Fruit fly (Drosophila melanogaster) whole organism, embryonic: ENCODE results near the gene mat.

Source experiments
- Adf1 ChIP-seq: fragments of 200-800 bp; sonication (Bioruptor generic); IDR thresholded peaks from 2 replicates; pipeline ENCODE4 v1.3.6; 2022; ENCODE audit warnings: missing biosample characterization, missing genetic modification characterization
- Atf-2 ChIP-seq: fragments of 200-800 bp; sonication (Bioruptor generic); optimal IDR thresholded peaks from 2 replicates; lab custom pipeline; 2016; ENCODE audit warnings: missing biosample characterization, missing genetic modification characterization
- Awh ChIP-seq: fragments of 200-800 bp; sonication (Bioruptor generic); IDR thresholded peaks from 2 replicates; pipeline ENCODE4, ENCODE4 v1.3.6; 2022; ENCODE audit warnings: missing biosample characterization, missing genetic modification characterization
- CG10543 ChIP-seq: fragments of 200-800 bp; sonication (Bioruptor generic); optimal IDR thresholded peaks from 3 replicates; lab custom pipeline; 2017; ENCODE audit warnings: missing biosample characterization, mild to moderate bottlenecking, missing genetic modification characterization, moderate library complexity
- CG10565 ChIP-seq: fragments of 200-800 bp; sonication (Bioruptor generic); optimal IDR thresholded peaks from 3 replicates; lab custom pipeline; 2016; ENCODE audit warnings: missing biosample characterization, mild to moderate bottlenecking, missing genetic modification characterization
- CG11456 ChIP-seq: fragments of 200-800 bp; sonication (Bioruptor generic); IDR thresholded peaks from 3 replicates; pipeline ENCODE4 v1.3.6; 2022; ENCODE audit warnings: missing biosample characterization, missing genetic modification characterization
- CG13287 ChIP-seq: fragments of 200-800 bp; sonication (Bioruptor generic); IDR thresholded peaks from 2 replicates; pipeline ENCODE4 v1.3.6; 2022; ENCODE audit warnings: missing biosample characterization, missing genetic modification characterization; ENCODE audit not compliant: partially characterized antibody
- CG1529 ChIP-seq: fragments of 200-800 bp; sonication (Bioruptor generic); optimal IDR thresholded peaks from 3 replicates; lab custom pipeline; 2018; ENCODE audit warnings: missing biosample characterization, missing genetic modification characterization
- CG16863 ChIP-seq: fragments of 200-800 bp; sonication (Bioruptor generic); optimal IDR thresholded peaks from 3 replicates; lab custom pipeline; 2016; ENCODE audit warnings: missing biosample characterization, missing genetic modification characterization
- CG17385 ChIP-seq: fragments of 200-800 bp; sonication (Bioruptor generic); optimal IDR thresholded peaks from 3 replicates; lab custom pipeline; 2018; ENCODE audit warnings: missing biosample characterization, mild to moderate bottlenecking, missing genetic modification characterization
- CG18011 ChIP-seq: fragments of 200-800 bp; sonication (Bioruptor generic); optimal IDR thresholded peaks from 2 replicates; lab custom pipeline; 2017; ENCODE audit warnings: missing biosample characterization, missing genetic modification characterization, mild to moderate bottlenecking, moderate library complexity, missing genotype
- CG31365 ChIP-seq: fragments of 200-800 bp; sonication (Bioruptor generic); optimal IDR thresholded peaks from 2 replicates; lab custom pipeline; 2018; ENCODE audit warnings: missing biosample characterization, mild to moderate bottlenecking, missing genetic modification characterization
- CG31441 ChIP-seq: fragments of 200-800 bp; sonication (Bioruptor generic); IDR thresholded peaks from 2 replicates; pipeline ENCODE4 v1.3.6; 2022; ENCODE audit warnings: missing biosample characterization, missing genetic modification characterization
- CG3281 ChIP-seq: fragments of 200-800 bp; sonication (Bioruptor generic); optimal IDR thresholded peaks from 3 replicates; lab custom pipeline; 2017; ENCODE audit warnings: missing biosample characterization, mild to moderate bottlenecking, missing genetic modification characterization
- CG4360 ChIP-seq: fragments of 200-800 bp; sonication (Bioruptor generic); IDR thresholded peaks from 2 replicates; pipeline ENCODE4 v1.3.6; 2022; ENCODE audit warnings: missing biosample characterization, missing genetic modification characterization
- CG43689 ChIP-seq: fragments of 200-800 bp; sonication (Bioruptor generic); IDR thresholded peaks from 2 replicates; pipeline ENCODE4 v1.3.6; 2022; ENCODE audit warnings: missing biosample characterization, missing genetic modification characterization
- CG6854 ChIP-seq: fragments of 200-800 bp; sonication (Bioruptor generic); optimal IDR thresholded peaks from 3 replicates; lab custom pipeline; 2017; ENCODE audit warnings: missing biosample characterization, mild to moderate bottlenecking, missing genetic modification characterization
- CG7357 ChIP-seq: fragments of 200-800 bp; sonication (Bioruptor generic); IDR thresholded peaks from 3 replicates; pipeline ENCODE4 v1.3.6; 2022; ENCODE audit warnings: missing biosample characterization, missing genetic modification characterization
- CG8944 ChIP-seq: fragments of 200-800 bp; sonication (Bioruptor generic); optimal IDR thresholded peaks from 3 replicates; lab custom pipeline; 2016; ENCODE audit warnings: missing biosample characterization, missing genetic modification characterization
- CTCF ChIP-seq: fragments of 200-800 bp; sonication (Bioruptor generic); optimal IDR thresholded peaks from 2 replicates; lab custom pipeline; 2017; ENCODE audit warnings: missing biosample characterization, mild to moderate bottlenecking, missing genetic modification characterization, moderate library complexity
- Camta ChIP-seq: fragments of 200-800 bp; sonication (Bioruptor generic); optimal IDR thresholded peaks from 2 replicates; lab custom pipeline; 2016; ENCODE audit warnings: missing biosample characterization, missing genetic modification characterization
- Dfd ChIP-seq, 2 experiments: fragments of >200 bp; optimal IDR thresholded peaks; 2 replicates each; lab custom pipeline; 2017; ENCODE audit warnings: missing biosample characterization in 2 of 2, missing genetic modification characterization in 2 of 2
- Doc3 ChIP-seq: fragments of 200-800 bp; sonication (Bioruptor generic); IDR thresholded peaks from 3 replicates; pipeline ENCODE4 v1.3.6; 2022; ENCODE audit warnings: missing biosample characterization, missing genetic modification characterization; ENCODE audit not compliant: partially characterized antibody
- E2f1 ChIP-seq: fragments of 200-800 bp; sonication (Bioruptor generic); IDR thresholded peaks from 2 replicates; pipeline ENCODE4 v1.3.6; 2022; ENCODE audit warnings: missing biosample characterization, missing genetic modification characterization
- Eip74EF ChIP-seq, 2 experiments: fragments of 200-800 bp in 1 of 2; fragments of >200 bp in 1 of 2; sonication (Bioruptor generic) in 1 of 2; optimal IDR thresholded peaks; 2 replicates each; lab custom pipeline; 2017 to 2019; ENCODE audit warnings: missing biosample characterization in 2 of 2, missing genetic modification characterization in 2 of 2, mild to moderate bottlenecking in 1 of 2, moderate library complexity in 1 of 2
- Fer1 ChIP-seq: fragments of 200-800 bp; sonication (Bioruptor generic); optimal IDR thresholded peaks from 2 replicates; lab custom pipeline; 2017; ENCODE audit warnings: missing biosample characterization, mild to moderate bottlenecking, missing genetic modification characterization
- HLH54F ChIP-seq: fragments of 200-800 bp; sonication (Bioruptor generic); optimal IDR thresholded peaks from 3 replicates; lab custom pipeline; 2016; ENCODE audit warnings: missing biosample characterization, missing genetic modification characterization
- Hr78 ChIP-seq, 2 experiments: fragments of 200-800 bp in 1 of 2; fragments of >200 bp in 1 of 2; sonication (Bioruptor generic) in 1 of 2; optimal IDR thresholded peaks; 2 replicates each; lab custom pipeline; 2017 to 2019; ENCODE audit warnings: missing biosample characterization in 2 of 2, missing genetic modification characterization in 2 of 2, mild to moderate bottlenecking in 1 of 2, moderate library complexity in 1 of 2
- Myb ChIP-seq: fragments of 200-800 bp; sonication (Bioruptor generic); optimal IDR thresholded peaks from 2 replicates; lab custom pipeline; 2016; ENCODE audit warnings: missing biosample characterization, missing genetic modification characterization
- Sry-β ChIP-seq: fragments of 200-800 bp; sonication (Bioruptor generic); optimal IDR thresholded peaks from 2 replicates; lab custom pipeline; 2018; ENCODE audit warnings: missing biosample characterization, mild to moderate bottlenecking, missing genetic modification characterization, moderate library complexity
- ab ChIP-seq: fragments of 200-800 bp; sonication (Bioruptor generic); optimal IDR thresholded peaks from 2 replicates; lab custom pipeline; 2016; ENCODE audit warnings: missing biosample characterization, missing genetic modification characterization
- ash1 ChIP-seq: fragments of 200-800 bp; sonication (Bioruptor generic); optimal IDR thresholded peaks from 2 replicates; lab custom pipeline; 2018; ENCODE audit warnings: missing biosample characterization, mild to moderate bottlenecking, missing genetic modification characterization
- cad ChIP-seq: fragments of >200 bp; optimal IDR thresholded peaks from 2 replicates; lab custom pipeline; 2017; ENCODE audit warnings: missing biosample characterization, missing genetic modification characterization
- cato ChIP-seq: fragments of 200-800 bp; sonication (Bioruptor generic); optimal IDR thresholded peaks from 2 replicates; lab custom pipeline; 2016; ENCODE audit warnings: missing biosample characterization, missing genetic modification characterization, borderline replicate concordance
- caup ChIP-seq: fragments of 200-800 bp; sonication (Bioruptor generic); optimal IDR thresholded peaks from 3 replicates; lab custom pipeline; 2017; ENCODE audit warnings: missing biosample characterization, mild to moderate bottlenecking, missing genetic modification characterization, moderate library complexity; ENCODE audit not compliant: severe bottlenecking
- croc ChIP-seq: fragments of 200-800 bp; sonication (Bioruptor generic); conservative IDR thresholded peaks from 3 replicates; pipeline ENCODE4 v1.3.6; 2022; ENCODE audit warnings: missing biosample characterization, missing genetic modification characterization
- crp ChIP-seq, 2 experiments: fragments of 200-800 bp; sonication (Bioruptor generic); optimal IDR thresholded peaks; 2 replicates in 1 of 2; 3 replicates in 1 of 2; lab custom pipeline; 2017; ENCODE audit warnings: missing biosample characterization in 2 of 2, missing genetic modification characterization in 2 of 2, mild to moderate bottlenecking in 1 of 2, moderate library complexity in 1 of 2
- cwo ChIP-seq: fragments of 200-800 bp; sonication (Bioruptor generic); optimal IDR thresholded peaks from 3 replicates; lab custom pipeline; 2017; ENCODE audit warnings: missing biosample characterization, missing genetic modification characterization, mild to moderate bottlenecking, moderate library complexity, missing genetic modification reagents
- dm ChIP-seq: fragments of 200-800 bp; sonication (Bioruptor generic); optimal IDR thresholded peaks from 3 replicates; lab custom pipeline; 2016; ENCODE audit warnings: missing biosample characterization, missing genetic modification characterization
- emc ChIP-seq: fragments of 200-800 bp; sonication (Bioruptor generic); optimal IDR thresholded peaks from 2 replicates; lab custom pipeline; 2016; ENCODE audit warnings: missing biosample characterization, missing genetic modification characterization
- exex ChIP-seq: fragments of 200-800 bp; sonication (Bioruptor generic); optimal IDR thresholded peaks from 4 replicates; lab custom pipeline; 2018; ENCODE audit warnings: missing biosample characterization, mild to moderate bottlenecking, missing genetic modification characterization, moderate library complexity
- fru ChIP-seq: fragments of >200 bp; optimal IDR thresholded peaks from 2 replicates; lab custom pipeline; 2017
- gsb ChIP-seq: fragments of 200-800 bp; sonication (Bioruptor generic); IDR thresholded peaks from 2 replicates; pipeline ENCODE4 v1.3.6; 2022; ENCODE audit warnings: missing biosample characterization, missing genetic modification characterization
- inv ChIP-seq: fragments of 200-800 bp; sonication (Bioruptor generic); IDR thresholded peaks from 2 replicates; pipeline ENCODE4 v1.3.6; 2022; ENCODE audit warnings: missing biosample characterization, missing genetic modification characterization; ENCODE audit not compliant: partially characterized antibody
- lilli ChIP-seq: fragments of 200-800 bp; sonication (Bioruptor generic); optimal IDR thresholded peaks from 3 replicates; lab custom pipeline; 2016; ENCODE audit warnings: missing biosample characterization, missing genetic modification characterization
- lola ChIP-seq, 3 experiments: fragments of >200 bp in 2 of 3; fragments of 200-800 bp in 1 of 3; sonication (Bioruptor generic) in 1 of 3; optimal IDR thresholded peaks; 2 replicates each; lab custom pipeline; 2017 to 2019; ENCODE audit warnings: missing biosample characterization in 3 of 3, missing genetic modification characterization in 3 of 3, mild to moderate bottlenecking in 1 of 3, moderate library complexity in 1 of 3
- p53 ChIP-seq: fragments of 200-800 bp; sonication (Bioruptor generic); optimal IDR thresholded peaks from 2 replicates; lab custom pipeline; 2016; ENCODE audit warnings: missing biosample characterization, missing genetic modification characterization
- pb ChIP-seq: fragments of 200-800 bp; sonication (Bioruptor generic); optimal IDR thresholded peaks from 3 replicates; lab custom pipeline; 2016; ENCODE audit warnings: missing biosample characterization, missing genetic modification characterization
- row ChIP-seq: fragments of 200-800 bp; sonication (Bioruptor generic); IDR thresholded peaks from 3 replicates; pipeline ENCODE4 v1.3.6; 2022; ENCODE audit warnings: missing biosample characterization, missing genetic modification characterization
- sima ChIP-seq: fragments of 200-800 bp; sonication (Bioruptor generic); optimal IDR thresholded peaks from 2 replicates; lab custom pipeline; 2016; ENCODE audit warnings: missing biosample characterization, missing genetic modification characterization
- stwl ChIP-seq: fragments of 200-800 bp; sonication (Bioruptor generic); optimal IDR thresholded peaks from 3 replicates; lab custom pipeline; 2018; ENCODE audit warnings: missing biosample characterization, mild to moderate bottlenecking, missing genetic modification characterization, moderate library complexity
- z ChIP-seq: fragments of 200-800 bp; sonication (Bioruptor generic); IDR thresholded peaks from 3 replicates; pipeline ENCODE4 v1.3.6; 2022; ENCODE audit warnings: missing biosample characterization, missing genetic modification characterization

mat gene

DNA sequence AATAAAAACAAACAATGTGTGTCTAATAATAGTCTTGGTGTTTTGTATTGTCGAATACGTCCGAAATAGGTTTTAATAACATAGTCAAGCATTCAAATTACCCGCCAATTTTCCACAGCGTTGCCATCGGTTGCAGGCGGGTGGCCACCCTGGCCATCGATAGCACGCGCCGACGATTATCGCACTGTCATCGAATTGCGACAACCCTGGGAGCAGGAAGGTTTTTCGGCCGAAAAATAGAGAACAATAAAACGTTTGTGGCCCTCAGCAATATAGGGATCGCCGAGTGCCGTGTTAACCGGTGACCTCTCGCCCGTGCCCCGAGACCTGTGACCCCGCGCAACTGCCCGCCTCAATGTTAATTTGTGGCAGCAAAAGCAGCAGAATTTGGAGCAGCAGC lies 31.0 kb upstream of the mat start, which contains the start of gene Usp10 (continued):
- TF ChIP-seq CG7357 (GFP tag; lab: Robert Waterston, UW) (no peak), CTCF (GFP tag; lab: Kevin White, UChicago) (peak; percentile 30), inv (peak; percentile 49; the same call in 1 of the 2 replicates), emc (GFP tag; lab: Kevin White, UChicago) (no peak), z (no peak), CG13287 (GFP tag; lab: Robert Waterston, UW) (peak; percentile 79), cwo (no peak), Doc3 (peak; percentile 59; the same call in 2 of the 3 replicates), CG8944 (no peak), gsb (GFP tag; lab: Robert Waterston, UW) (no peak), Adf1 (GFP tag; lab: Robert Waterston, UW) (no peak), stwl (tag; lab: Kevin White, UChicago) (peak; percentile 46), fru (no peak), croc (GFP tag; lab: Robert Waterston, UW) (no peak), E2f1 (GFP tag; lab: Robert Waterston, UW) (no peak), Awh (GFP tag; lab: Robert Waterston, UW) (no peak), lilli (no peak), pb (no peak), CG18011 (GFP tag; lab: Kevin White, UChicago) (no peak), CG17385 (GFP tag; lab: Kevin White, UChicago) (no peak), CG10565 (GFP tag; lab: Kevin White, UChicago) (no peak), Atf-2 (GFP tag; lab: Kevin White, UChicago) (no peak), CG3281 (GFP tag; lab: Kevin White, UChicago) (no peak), Sry-β (GFP tag; lab: Kevin White, UChicago) (no peak), Hr78 (GFP tag; optimal IDR thresholded peaks at IDR 0.05; lab: Kevin White, UChicago) (peak in 1 of 2 experiments; percentile 40), cato (GFP tag; lab: Kevin White, UChicago) (no peak), caup (GFP tag; lab: Kevin White, UChicago) (no peak), CG10543 (GFP tag; lab: Kevin White, UChicago) (no peak), exex (tag; lab: Kevin White, UChicago) (no peak), CG31441 (GFP tag; lab: Robert Waterston, UW) (no peak), Eip74EF (GFP tag; optimal IDR thresholded peaks at IDR 0.05; lab: Kevin White, UChicago) (no peak), sima (GFP tag; lab: Kevin White, UChicago) (no peak), cad (GFP tag; lab: Kevin White, UChicago) (no peak), CG4360 (no peak), CG11456 (no peak), CG16863 (GFP tag; lab: Kevin White, UChicago) (no peak), dm (GFP tag; lab: Kevin White, UChicago) (peak; percentile 22), ab (no peak), Camta (GFP tag; lab: Kevin White, UChicago) (no peak), crp (GFP tag; optimal IDR thresholded peaks at IDR 0.05; lab: Kevin White, UChicago) (no peak), Myb (GFP tag; lab: Kevin White, UChicago) (peak; percentile 42), CG31365 (no peak), row (peak; percentile 18; the same call in 1 of the 3 replicates), CG6854 (GFP tag; lab: Kevin White, UChicago) (no peak), p53 (GFP tag; lab: Kevin White, UChicago) (peak; percentile 7), CG1529 (no peak), HLH54F (no peak), lola (GFP tag; optimal IDR thresholded peaks at IDR 0.05; lab: Kevin White, UChicago) (no peak), Fer1 (GFP tag; lab: Kevin White, UChicago) (no peak), ash1 (GFP tag; lab: Kevin White, UChicago) (no peak), Dfd (GFP tag; optimal IDR thresholded peaks at IDR 0.05; lab: Kevin White, UChicago) (no peak), CG43689 (GFP tag; lab: Robert Waterston, UW) (no peak)
